Fruit fly (Drosophila melanogaster): Measurements from ENCODE around the gene CG33630.
A peak's percentile ranks its signal among the peaks of the same experiment; 100 is the strongest.

DNA sequence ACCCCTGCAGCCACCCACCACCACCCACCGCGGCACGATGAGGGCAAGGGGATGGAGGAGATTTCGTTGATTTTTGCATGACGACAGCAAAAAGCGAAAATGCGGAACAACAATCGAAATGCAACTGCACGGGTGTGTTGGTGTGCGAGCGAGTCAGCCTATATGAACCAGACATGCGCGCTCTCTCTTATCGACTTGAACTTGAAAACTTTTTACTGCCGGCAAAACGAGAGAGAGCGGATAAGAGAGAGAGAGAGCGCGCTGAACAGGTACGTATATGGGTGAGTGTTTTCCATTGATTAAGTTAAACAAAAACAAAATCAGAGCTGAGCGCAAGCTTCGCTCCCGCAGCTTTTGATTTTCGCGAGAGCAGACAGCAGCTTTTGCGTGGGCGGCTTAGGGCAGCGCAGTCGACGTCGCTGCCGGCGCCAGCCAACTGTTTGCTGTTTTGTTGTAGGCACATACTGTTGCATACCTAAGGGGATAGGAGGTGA, 26.8 kb downstream of the CG33630 start:
- TF ChIP-seq Atf6 (GFP tag; IDR thresholded peaks at IDR 0.05) (no peak), cato (GFP tag; optimal IDR thresholded peaks at IDR 0.05; ENCODE audit: borderline replicate concordance) (no peak), h (optimal IDR thresholded peaks at IDR 0.05) (no peak), eve (GFP tag; optimal IDR thresholded peaks at IDR 0.05) (no peak), CG12236 (GFP tag; optimal IDR thresholded peaks at IDR 0.05) (no peak), Bdp1 (GFP tag; optimal IDR thresholded peaks at IDR 0.05) (no peak), crp (GFP tag; optimal IDR thresholded peaks at IDR 0.05) (no peak), CG7839 (tag; optimal IDR thresholded peaks at IDR 0.05) (no peak), pum (GFP tag; optimal IDR thresholded peaks at IDR 0.05) (no peak), klu (GFP tag; IDR thresholded peaks at IDR 0.05) (peak; percentile 66), mld (GFP tag; IDR thresholded peaks at IDR 0.05; ENCODE audit: partially characterized antibody) (no peak)

Data from whole organism, embryonic.